Worm (Caenorhabditis elegans): ENCODE results near the gene kle-2.

DNA sequence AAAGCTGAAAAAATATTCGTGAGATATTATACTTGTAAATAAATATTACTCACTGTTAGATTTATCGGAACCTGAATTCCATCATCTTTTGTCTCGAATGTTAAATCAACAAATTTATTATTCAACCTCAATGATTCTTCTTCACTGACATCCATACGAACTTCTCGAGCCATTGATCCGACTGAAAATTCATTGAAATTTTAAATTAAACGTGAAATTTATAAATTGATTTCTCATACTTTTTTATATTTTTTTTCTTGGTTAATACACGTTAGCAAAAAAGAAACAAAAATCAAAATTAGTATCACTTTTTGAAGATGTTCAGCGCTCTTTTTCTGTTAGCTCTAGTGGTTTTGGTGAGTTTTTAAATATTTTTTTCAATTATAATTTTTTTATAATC, 21.7 kb upstream of the kle-2 start, which contains the start of gene C29E4.14:
- TF ChIP-seq ztf-4 (tag; optimal IDR thresholded peaks at IDR 0.05) (no peak), elt-2 (tag; optimal IDR thresholded peaks at IDR 0.05) (no peak), fos-1 (tag; optimal IDR thresholded peaks at IDR 0.05) (no peak), snpc-4 (tag; optimal IDR thresholded peaks at IDR 0.05) (no peak), pha-4 (tag; optimal IDR thresholded peaks at IDR 0.05) (no peak), fkh-10 (GFP tag; optimal IDR thresholded peaks at IDR 0.05) (no peak), nhr-23 (tag; optimal IDR thresholded peaks at IDR 0.05) (no peak), elt-3 (tag; optimal IDR thresholded peaks at IDR 0.05) (no peak), nhr-237 (tag; optimal IDR thresholded peaks at IDR 0.05) (no peak), nfya-1 (tag; optimal IDR thresholded peaks at IDR 0.05; ENCODE audit: insufficient read depth) (no peak), nhr-77 (tag; optimal IDR thresholded peaks at IDR 0.05) (no peak), zag-1 (tag; optimal IDR thresholded peaks at IDR 0.05) (no peak), skn-1 (tag; optimal IDR thresholded peaks at IDR 0.05) (no peak)
